Worm (Caenorhabditis elegans): Measurements from ENCODE around the gene F36G3.3.

ce11 chrX:9794173-9794572, 4.5 kb upstream of the F36G3.3 start, which contains the start of gene F36G3.2:
- TF ChIP-seq ztf-23 (GFP tag; IDR thresholded peaks at IDR 0.05): no peak
- no peak for TF ChIP-seq klf-2 (GFP tag; conservative IDR thresholded peaks at IDR 0.05)
- TF ChIP-seq tab-1 (GFP tag; IDR thresholded peaks at IDR 0.05): no peak
